Worm (Caenorhabditis elegans) whole organism, L3 larva: ENCODE measurements around the gene str-14.
A peak's percentile ranks its signal among the peaks of the same experiment; 100 is the strongest.

Experiments
- R02D3.7 ChIP-seq: fragments of 150-350 bp; optimal IDR thresholded peaks from 2 replicates; lab custom pipeline; 2014; ENCODE audit warnings: missing biosample characterization, missing genetic modification characterization
- aly-2 ChIP-seq: fragments of 150-350 bp; optimal IDR thresholded peaks from 2 replicates; lab custom pipeline; 2014; ENCODE audit warnings: missing biosample characterization, missing genetic modification characterization
- ceh-16 ChIP-seq: sonication (generic microtip); optimal IDR thresholded peaks from 2 replicates; lab custom pipeline; 2017; ENCODE audit warnings: missing biosample characterization, missing genetic modification characterization
- ceh-28 ChIP-seq: fragments of 150-350 bp; optimal IDR thresholded peaks from 2 replicates; lab custom pipeline; 2014; ENCODE audit warnings: missing biosample characterization, missing genetic modification reagents, missing genetic modification characterization
- ceh-9 ChIP-seq: sonication (generic microtip); optimal IDR thresholded peaks from 2 replicates; lab custom pipeline; 2018; ENCODE audit warnings: missing biosample characterization, missing genetic modification characterization
- egl-27 ChIP-seq: sonication (generic microtip); optimal IDR thresholded peaks from 4 replicates; lab custom pipeline; 2017; ENCODE audit warnings: missing biosample characterization, missing genetic modification reagents, missing genetic modification characterization
- egl-5 ChIP-seq: fragments of 150-350 bp; optimal IDR thresholded peaks from 2 replicates; lab custom pipeline; 2017; ENCODE audit warnings: missing biosample characterization, missing genetic modification reagents, missing genetic modification characterization, inconsistent platforms
- elt-1 ChIP-seq: fragments of 150-350 bp; optimal IDR thresholded peaks from 2 replicates; lab custom pipeline; 2014; ENCODE audit warnings: missing biosample characterization, missing genetic modification characterization
- elt-2 ChIP-seq: sonication (generic microtip); optimal IDR thresholded peaks from 2 replicates; lab custom pipeline; 2016; ENCODE audit warnings: missing genetic modification reagents, mild to moderate bottlenecking, missing genetic modification characterization, missing compliant biosample characterization
- eor-1 ChIP-seq, 2 experiments: fragments of 150-350 bp; optimal IDR thresholded peaks; 2 replicates each; lab custom pipeline; 2014 to 2018; ENCODE audit warnings: missing biosample characterization in 2 of 2, missing genetic modification characterization in 2 of 2
- fkh-10 ChIP-seq: sonication (generic microtip); optimal IDR thresholded peaks from 2 replicates; lab custom pipeline; 2017; ENCODE audit warnings: missing biosample characterization, missing genetic modification reagents, missing genetic modification characterization
- fkh-2 ChIP-seq: fragments of 150-350 bp; optimal IDR thresholded peaks from 2 replicates; lab custom pipeline; 2014; ENCODE audit warnings: missing biosample characterization, missing genetic modification reagents, missing genetic modification characterization
- fos-1 ChIP-seq: fragments of 150-350 bp; optimal IDR thresholded peaks from 2 replicates; lab custom pipeline; 2014; ENCODE audit warnings: missing biosample characterization, missing genetic modification characterization
- hmg-11 ChIP-seq: sonication (generic microtip); optimal IDR thresholded peaks from 2 replicates; lab custom pipeline; 2016; ENCODE audit warnings: missing genetic modification characterization, missing compliant biosample characterization
- jun-1 ChIP-seq: fragments of 150-350 bp; optimal IDR thresholded peaks from 2 replicates; lab custom pipeline; 2014; ENCODE audit warnings: missing biosample characterization, missing genetic modification reagents, missing genetic modification characterization
- lin-15B ChIP-seq: fragments of 150-350 bp; optimal IDR thresholded peaks from 2 replicates; lab custom pipeline; 2014; ENCODE audit warnings: missing biosample characterization, missing genetic modification characterization
- lsy-12 ChIP-seq: sonication (generic microtip); optimal IDR thresholded peaks from 2 replicates; lab custom pipeline; 2016; ENCODE audit warnings: mild to moderate bottlenecking, missing genetic modification characterization, missing compliant biosample characterization
- mdl-1 ChIP-seq: fragments of 150-350 bp; optimal IDR thresholded peaks from 2 replicates; lab custom pipeline; 2014; ENCODE audit warnings: missing biosample characterization, missing genetic modification characterization
- mml-1 ChIP-seq: fragments of 150-350 bp; sonication (generic microtip); optimal IDR thresholded peaks from 3 replicates; lab custom pipeline; 2014; ENCODE audit warnings: missing biosample characterization, missing genetic modification characterization
- nfya-1 ChIP-seq: sonication (generic microtip); optimal IDR thresholded peaks from 2 replicates; lab custom pipeline; 2017; ENCODE audit warnings: missing genetic modification characterization, mild to moderate bottlenecking, missing compliant biosample characterization, antibody characterized with exemption, moderate library complexity; ENCODE audit not compliant: insufficient read depth
- nhr-12 ChIP-seq: fragments of 150-350 bp; optimal IDR thresholded peaks from 2 replicates; lab custom pipeline; 2014; ENCODE audit warnings: missing biosample characterization, missing genetic modification characterization
- nhr-23 ChIP-seq: fragments of 150-350 bp; optimal IDR thresholded peaks from 2 replicates; lab custom pipeline; 2014; ENCODE audit warnings: missing biosample characterization, missing genetic modification reagents, missing genetic modification characterization
- nhr-237 ChIP-seq: fragments of 150-350 bp; optimal IDR thresholded peaks from 2 replicates; lab custom pipeline; 2014; ENCODE audit warnings: missing biosample characterization, missing genetic modification characterization
- nhr-25 ChIP-seq: sonication (generic microtip); optimal IDR thresholded peaks from 2 replicates; lab custom pipeline; 2017; ENCODE audit warnings: missing biosample characterization, missing genetic modification characterization
- nhr-28 ChIP-seq: fragments of 150-350 bp; optimal IDR thresholded peaks from 2 replicates; lab custom pipeline; 2014; ENCODE audit warnings: missing biosample characterization, missing genetic modification characterization
- nhr-43 ChIP-seq: sonication (generic microtip); optimal IDR thresholded peaks from 2 replicates; lab custom pipeline; 2016; ENCODE audit warnings: mild to moderate bottlenecking, missing genetic modification characterization, missing compliant biosample characterization; ENCODE audit not compliant: poor library complexity, severe bottlenecking
- nhr-76 ChIP-seq: fragments of 150-350 bp; sonication (generic microtip); optimal IDR thresholded peaks from 5 replicates; lab custom pipeline; 2014; ENCODE audit warnings: missing biosample characterization, missing genetic modification characterization
- nhr-77 ChIP-seq: fragments of 150-350 bp; optimal IDR thresholded peaks from 2 replicates; lab custom pipeline; 2014; ENCODE audit warnings: missing biosample characterization, missing genetic modification characterization
- pqm-1 ChIP-seq: fragments of 150-350 bp; optimal IDR thresholded peaks from 2 replicates; lab custom pipeline; 2017; ENCODE audit warnings: missing biosample characterization, missing genetic modification characterization, inconsistent platforms
- snpc-4 ChIP-seq: fragments of 150-350 bp; optimal IDR thresholded peaks from 2 replicates; lab custom pipeline; 2014; ENCODE audit warnings: missing biosample characterization, missing genetic modification characterization
- tbx-2 ChIP-seq: sonication (generic microtip); optimal IDR thresholded peaks from 2 replicates; lab custom pipeline; 2016; ENCODE audit warnings: mild to moderate bottlenecking, missing genetic modification characterization, missing compliant biosample characterization
- unc-39 ChIP-seq: sonication (generic microtip); optimal IDR thresholded peaks from 4 replicates; lab custom pipeline; 2017; ENCODE audit warnings: missing biosample characterization, missing genetic modification characterization
- ztf-11 ChIP-seq: fragments of 150-350 bp; optimal IDR thresholded peaks from 2 replicates; lab custom pipeline; 2014; ENCODE audit warnings: missing biosample characterization, missing genetic modification characterization

str-14 gene

ce11 chrV:16488172-16488571 lies 33.2 kb upstream of the str-14 start, which contains the start of gene sqst-4:
TSS of gene sqst-4 (plus strand) at chrV:16488472.
- no peak for TF ChIP-seq fkh-10 (GFP tag; lab: Kevin White, UChicago)
- TF ChIP-seq egl-5 = no peak
- TF ChIP-seq snpc-4 (tag; lab: Kevin White, UChicago) = no peak
- no peak for TF ChIP-seq fos-1 (tag; lab: Kevin White, UChicago)
- no peak for TF ChIP-seq mdl-1 (tag; lab: Kevin White, UChicago)
- no peak for TF ChIP-seq aly-2 (tag; lab: Kevin White, UChicago)
- TF ChIP-seq nfya-1 = no peak
- no peak for TF ChIP-seq ztf-11
- no peak for TF ChIP-seq nhr-12 (tag; lab: Kevin White, UChicago)
- TF ChIP-seq nhr-237 (tag; lab: Kevin White, UChicago) = no peak
- no peak for TF ChIP-seq lin-15B (tag; lab: Kevin White, UChicago)
- no peak for TF ChIP-seq nhr-77 (tag; lab: Kevin White, UChicago)
- no peak for TF ChIP-seq nhr-28
- no peak for TF ChIP-seq ceh-16 (tag; lab: Kevin White, UChicago)
- TF ChIP-seq R02D3.7 (tag; lab: Kevin White, UChicago) = no peak
- TF ChIP-seq unc-39 = no peak
- TF ChIP-seq egl-27 = no peak
- no peak for TF ChIP-seq nhr-43 (tag; lab: Kevin White, UChicago)
- TF ChIP-seq, all 47 proteins: peak for 0

- TF ChIP-seq snpc-4 (tag; lab: Kevin White, UChicago) = no peak
- peak; percentile 10 for TF ChIP-seq elt-2 (tag; lab: Kevin White, UChicago)
Measured at ce11 chrV:16487474-16487873, 32.5 kb upstream of the str-14 start, which contains the start of gene Y32B12A.5. TSS of gene Y32B12A.5 (minus strand) at chrV:16487574.

DNA sequence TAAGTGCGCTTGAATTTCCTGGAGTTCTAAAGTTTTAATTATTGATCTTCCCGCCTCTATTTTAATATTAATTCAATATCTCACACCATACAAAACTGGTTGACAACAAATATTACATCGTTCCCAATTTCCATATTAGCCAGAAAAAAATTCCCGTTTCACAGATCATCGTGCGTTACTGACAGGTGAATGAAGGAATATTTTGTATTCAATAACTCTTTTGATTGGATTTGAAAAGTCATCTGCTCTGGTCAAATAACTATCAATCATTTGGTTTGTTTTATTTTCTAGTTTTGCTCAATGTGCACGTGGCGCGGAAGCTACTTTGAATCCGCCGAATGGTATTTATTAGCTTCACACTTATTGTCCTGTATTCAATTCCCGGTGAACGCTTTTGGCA lies 28.7 kb upstream of the str-14 start, which contains the start of gene srh-139:
Gene srh-139 (plus strand): TSS at position 301 of the 400 bp plus-strand sequence.
- no peak for TF ChIP-seq eor-1 (tag; optimal IDR thresholded peaks at IDR 0.05; lab: Kevin White, UChicago)
- no peak for TF ChIP-seq nhr-28
- TF ChIP-seq unc-39 = no peak
- no peak for TF ChIP-seq nhr-237 (tag; lab: Kevin White, UChicago)
- TF ChIP-seq lin-15B (tag; lab: Kevin White, UChicago) = no peak
- TF ChIP-seq egl-5 = no peak
- no peak for TF ChIP-seq elt-1
- TF ChIP-seq nhr-76 (tag; lab: Kevin White, UChicago) = no peak
- TF ChIP-seq lsy-12 (tag; lab: Kevin White, UChicago) = no peak
- no peak for TF ChIP-seq nhr-43 (tag; lab: Kevin White, UChicago)
- TF ChIP-seq fkh-2 (tag; lab: Kevin White, UChicago) = no peak
- TF ChIP-seq aly-2 (tag; lab: Kevin White, UChicago) = no peak
- no peak for TF ChIP-seq jun-1 (tag; lab: Kevin White, UChicago)
- TF ChIP-seq nhr-12 (tag; lab: Kevin White, UChicago) = no peak
- TF ChIP-seq ceh-16 (tag; lab: Kevin White, UChicago) = no peak
- TF ChIP-seq ceh-9 = no peak
- TF ChIP-seq fkh-10 (GFP tag; lab: Kevin White, UChicago) = no peak
- TF ChIP-seq, all 47 proteins: peak for 0

- no peak for TF ChIP-seq eor-1 (tag; optimal IDR thresholded peaks at IDR 0.05; lab: Kevin White, UChicago)
- TF ChIP-seq snpc-4 (tag; lab: Kevin White, UChicago) = no peak
- TF ChIP-seq nhr-25 (tag; lab: Kevin White, UChicago) = no peak
- TF ChIP-seq tbx-2 = no peak
- TF ChIP-seq ceh-28 (tag; lab: Kevin White, UChicago) = no peak
- no peak for TF ChIP-seq mml-1 (tag; lab: Kevin White, UChicago)
- TF ChIP-seq, all 47 proteins: peak for 0
Measured at ce11 chrV:16483044-16483443, 28.1 kb upstream of the str-14 start, which contains the start of gene F57E7.2. TSS of gene F57E7.2 (minus strand) at chrV:16483144.

DNA sequence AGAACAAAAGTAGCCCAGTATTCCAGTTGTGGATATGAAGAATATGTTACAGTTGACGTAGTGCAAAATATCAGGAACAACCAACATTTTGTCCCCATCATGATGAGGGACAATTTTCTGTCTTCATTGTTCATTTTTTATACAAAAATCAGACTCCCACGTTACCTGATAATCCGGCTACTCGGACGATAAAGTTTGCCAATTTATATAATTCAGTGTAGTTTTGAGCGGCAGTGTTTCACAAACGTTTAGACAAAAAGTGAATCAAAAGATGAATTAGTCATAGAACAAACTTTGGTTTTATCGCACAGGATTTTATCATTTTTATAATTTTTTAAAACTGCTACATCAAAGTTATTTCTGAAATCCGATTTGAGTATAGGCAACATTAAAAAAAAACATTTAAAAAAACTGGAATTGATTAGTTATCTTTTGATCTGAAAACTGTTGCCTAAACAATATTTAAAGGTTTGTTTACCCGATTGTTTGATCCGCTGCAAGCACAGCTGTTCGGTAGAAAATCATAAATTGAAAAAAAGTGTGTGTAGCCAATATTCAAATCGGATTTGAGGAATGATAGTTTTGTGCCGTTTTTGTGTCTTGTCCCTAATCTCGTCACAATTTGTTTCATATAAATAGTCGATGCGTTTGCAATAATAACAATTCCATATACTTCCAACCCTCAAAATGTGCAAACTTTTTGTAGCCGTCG lies 26.1 kb upstream of the str-14 start, which contains the start of the genes F57E7.4 and spig-6:
Gene F57E7.4 (minus strand): TSS at position 101 of the 712 bp plus-strand sequence.
Gene spig-6 (plus strand): TSS at position 662 of the 712 bp plus-strand sequence.
- TF ChIP-seq nhr-237 (tag; lab: Kevin White, UChicago) = no peak
- TF ChIP-seq nhr-25 (tag; lab: Kevin White, UChicago) = no peak
- TF ChIP-seq fkh-10 (GFP tag; lab: Kevin White, UChicago) = no peak
- TF ChIP-seq hmg-11 = no peak
- TF ChIP-seq pqm-1 (tag; lab: Kevin White, UChicago) = no peak
- TF ChIP-seq egl-27 = no peak
- no peak for TF ChIP-seq nhr-23 (tag; lab: Kevin White, UChicago)
- no peak for TF ChIP-seq nhr-43 (tag; lab: Kevin White, UChicago)
